Fruit fly (Drosophila melanogaster) whole organism, embryonic: ENCODE data around the gene Alg12.
A peak's percentile ranks its signal among the peaks of the same experiment; 100 is the strongest.

Experiments
- C15 ChIP-seq: fragments of 200-800 bp; sonication (Bioruptor generic); IDR thresholded peaks from 3 replicates; pipeline ENCODE4 v1.3.6; 2022; ENCODE audit warnings: missing biosample characterization, missing genetic modification characterization
- CG10321 ChIP-seq: fragments of 200-800 bp; sonication (Bioruptor generic); IDR thresholded peaks from 2 replicates; pipeline ENCODE4 v1.3.6; 2022; ENCODE audit warnings: missing biosample characterization, missing genetic modification characterization
- CG10366 ChIP-seq: fragments of 200-800 bp; sonication (Bioruptor generic); IDR thresholded peaks from 2 replicates; pipeline ENCODE4 v1.3.6; 2022; ENCODE audit warnings: missing biosample characterization, missing genetic modification characterization
- CG10543 ChIP-seq: fragments of 200-800 bp; sonication (Bioruptor generic); optimal IDR thresholded peaks from 3 replicates; lab custom pipeline; 2017; ENCODE audit warnings: missing biosample characterization, mild to moderate bottlenecking, missing genetic modification characterization, moderate library complexity
- CG10565 ChIP-seq: fragments of 200-800 bp; sonication (Bioruptor generic); optimal IDR thresholded peaks from 3 replicates; lab custom pipeline; 2016; ENCODE audit warnings: missing biosample characterization, mild to moderate bottlenecking, missing genetic modification characterization
- CG11504 ChIP-seq: fragments of 200-800 bp; sonication (Bioruptor generic); optimal IDR thresholded peaks from 3 replicates; lab custom pipeline; 2019; ENCODE audit warnings: missing biosample characterization, mild to moderate bottlenecking, missing genetic modification characterization, moderate library complexity
- CG11560 ChIP-seq: fragments of 200-800 bp; sonication (Bioruptor generic); IDR thresholded peaks from 3 replicates; pipeline ENCODE4 v1.3.6; 2022; ENCODE audit warnings: missing biosample characterization, missing genetic modification characterization
- CG11696 ChIP-seq: fragments of 200-800 bp; sonication (Bioruptor generic); IDR thresholded peaks from 2 replicates; pipeline ENCODE4 v1.3.6; 2022; ENCODE audit warnings: missing biosample characterization, missing genetic modification characterization
- CG12299 ChIP-seq: fragments of 200-800 bp; sonication (Bioruptor generic); optimal IDR thresholded peaks from 2 replicates; lab custom pipeline; 2018; ENCODE audit warnings: missing biosample characterization, mild to moderate bottlenecking, missing genetic modification characterization
- CG12744 ChIP-seq: fragments of 200-800 bp; sonication (Bioruptor generic); optimal IDR thresholded peaks from 2 replicates; lab custom pipeline; 2016; ENCODE audit warnings: missing biosample characterization, missing genetic modification characterization
- CG14860 ChIP-seq: fragments of 200-800 bp; sonication (Bioruptor generic); IDR thresholded peaks from 3 replicates; pipeline ENCODE4 v1.3.6; 2022; ENCODE audit warnings: missing biosample characterization, missing genetic modification characterization; ENCODE audit not compliant: partially characterized antibody
- CG15011 ChIP-seq: fragments of 200-800 bp; sonication (Bioruptor generic); optimal IDR thresholded peaks from 3 replicates; lab custom pipeline; 2018; ENCODE audit warnings: missing biosample characterization, mild to moderate bottlenecking, missing genetic modification characterization
- CG15479 ChIP-seq: fragments of 200-800 bp; sonication (Bioruptor generic); optimal IDR thresholded peaks from 3 replicates; lab custom pipeline; 2019; ENCODE audit warnings: missing biosample characterization, mild to moderate bottlenecking, missing genetic modification characterization, moderate library complexity
- CG15514 ChIP-seq: fragments of 200-800 bp; sonication (Bioruptor generic); optimal IDR thresholded peaks from 3 replicates; lab custom pipeline; 2017; ENCODE audit warnings: missing biosample characterization, missing genetic modification characterization, mild to moderate bottlenecking, moderate library complexity, missing genetic modification reagents
- CG16779 ChIP-seq: fragments of 200-800 bp; sonication (Bioruptor generic); IDR thresholded peaks from 2 replicates; pipeline ENCODE4 v1.3.6; 2022; ENCODE audit warnings: missing biosample characterization, missing genetic modification characterization
- CG16813 ChIP-seq: fragments of 200-800 bp; sonication (Bioruptor generic); IDR thresholded peaks from 3 replicates; pipeline ENCODE4 v1.3.6; 2022; ENCODE audit warnings: missing biosample characterization, missing genetic modification characterization; ENCODE audit not compliant: partially characterized antibody
- CG17829 ChIP-seq: fragments of 200-800 bp; optimal IDR thresholded peaks from 2 replicates; lab custom pipeline; 2019; ENCODE audit warnings: missing biosample characterization, mild to moderate bottlenecking, missing genetic modification characterization, moderate library complexity
- CG17912 ChIP-seq: fragments of 200-800 bp; sonication (Bioruptor generic); optimal IDR thresholded peaks from 2 replicates; lab custom pipeline; 2018; ENCODE audit warnings: missing biosample characterization, mild to moderate bottlenecking, missing genetic modification characterization
- CG3065 ChIP-seq: fragments of 200-800 bp; sonication (Bioruptor generic); optimal IDR thresholded peaks from 2 replicates; lab custom pipeline; 2016; ENCODE audit warnings: missing biosample characterization, missing genetic modification characterization
- CG31441 ChIP-seq: fragments of 200-800 bp; sonication (Bioruptor generic); IDR thresholded peaks from 2 replicates; pipeline ENCODE4 v1.3.6; 2022; ENCODE audit warnings: missing biosample characterization, missing genetic modification characterization
- CG3407 ChIP-seq: fragments of 200-800 bp; sonication (Bioruptor generic); optimal IDR thresholded peaks from 2 replicates; lab custom pipeline; 2018; ENCODE audit warnings: missing biosample characterization, mild to moderate bottlenecking, missing genetic modification characterization
- CG4424 ChIP-seq: fragments of 200-800 bp; sonication (Bioruptor generic); optimal IDR thresholded peaks from 3 replicates; lab custom pipeline; 2016; ENCODE audit warnings: missing biosample characterization, missing genetic modification characterization
- CG6272 ChIP-seq: fragments of 200-800 bp; sonication (Bioruptor generic); IDR thresholded peaks from 2 replicates; pipeline ENCODE4 v1.3.6; 2022; ENCODE audit warnings: missing biosample characterization, missing genetic modification characterization
- CG6654 ChIP-seq: fragments of 200-800 bp; sonication (Bioruptor generic); optimal IDR thresholded peaks from 2 replicates; lab custom pipeline; 2017; ENCODE audit warnings: missing biosample characterization, mild to moderate bottlenecking, missing genetic modification characterization
- CG6683 ChIP-seq: fragments of 200-800 bp; sonication (Bioruptor generic); optimal IDR thresholded peaks from 2 replicates; lab custom pipeline; 2017; ENCODE audit warnings: missing biosample characterization, mild to moderate bottlenecking, missing genetic modification characterization, missing genetic modification reagents
- CG7786 ChIP-seq: fragments of 200-800 bp; sonication (Bioruptor generic); optimal IDR thresholded peaks from 2 replicates; lab custom pipeline; 2016; ENCODE audit warnings: missing biosample characterization, missing genetic modification characterization
- CG7928 ChIP-seq: fragments of 200-800 bp; sonication (Bioruptor generic); optimal IDR thresholded peaks from 2 replicates; lab custom pipeline; 2017; ENCODE audit warnings: missing biosample characterization, mild to moderate bottlenecking, missing genetic modification characterization
- CG9797 ChIP-seq: fragments of 200-800 bp; sonication (Bioruptor generic); optimal IDR thresholded peaks from 3 replicates; lab custom pipeline; 2018; ENCODE audit warnings: missing biosample characterization, mild to moderate bottlenecking, missing genetic modification characterization
- CG9876 ChIP-seq: fragments of 200-800 bp; sonication (Bioruptor generic); optimal IDR thresholded peaks from 2 replicates; lab custom pipeline; 2016; ENCODE audit warnings: missing biosample characterization, missing genetic modification characterization
- CkIIα-i1 ChIP-seq: fragments of 200-800 bp; sonication (Bioruptor generic); IDR thresholded peaks from 2 replicates; pipeline ENCODE4 v1.3.6; 2022; ENCODE audit warnings: missing biosample characterization, missing genetic modification characterization
- D ChIP-seq, 2 experiments: fragments of 200-800 bp in 1 of 2; fragments of >200 bp in 1 of 2; sonication (Bioruptor generic) in 1 of 2; optimal IDR thresholded peaks; 2 replicates in 1 of 2; 3 replicates in 1 of 2; lab custom pipeline; 2017; ENCODE audit warnings: mild to moderate bottlenecking in 1 of 2, missing biosample characterization in 1 of 2, missing genetic modification characterization in 1 of 2, missing genetic modification reagents in 1 of 2
- Doc2 ChIP-seq: fragments of 200-800 bp; sonication (Bioruptor generic); IDR thresholded peaks from 2 replicates; pipeline ENCODE4 v1.3.6; 2022; ENCODE audit warnings: missing biosample characterization, missing genetic modification characterization
- Ets65A ChIP-seq: fragments of 200-800 bp; sonication (Bioruptor generic); peaks from one replicate; lab custom pipeline; 2016; ENCODE audit warnings: missing biosample characterization, missing genetic modification characterization
- HLH3B ChIP-seq: fragments of 200-800 bp; sonication (Bioruptor generic); IDR thresholded peaks from 2 replicates; pipeline ENCODE4 v1.3.6; 2022; ENCODE audit warnings: missing biosample characterization, missing genetic modification characterization
- HLH54F ChIP-seq: fragments of 200-800 bp; sonication (Bioruptor generic); optimal IDR thresholded peaks from 3 replicates; lab custom pipeline; 2016; ENCODE audit warnings: missing biosample characterization, missing genetic modification characterization
- Nf-YB ChIP-seq: fragments of 200-800 bp; sonication (Bioruptor generic); optimal IDR thresholded peaks from 3 replicates; lab custom pipeline; 2019; ENCODE audit warnings: missing biosample characterization, mild to moderate bottlenecking, missing genetic modification characterization, moderate library complexity
- Oli ChIP-seq: fragments of 200-800 bp; sonication (Bioruptor generic); optimal IDR thresholded peaks from 2 replicates; lab custom pipeline; 2018; ENCODE audit warnings: missing biosample characterization, mild to moderate bottlenecking, missing genetic modification characterization, moderate library complexity
- Sox100B ChIP-seq: fragments of 200-800 bp; sonication (Bioruptor generic); optimal IDR thresholded peaks from 3 replicates; lab custom pipeline; 2018; ENCODE audit warnings: missing biosample characterization, mild to moderate bottlenecking, missing genetic modification characterization
- Usf ChIP-seq: fragments of 200-800 bp; sonication (Bioruptor generic); optimal IDR thresholded peaks from 2 replicates; lab custom pipeline; 2017; ENCODE audit warnings: missing genotype, missing biosample characterization, missing genetic modification characterization
- ac ChIP-seq: fragments of 200-800 bp; sonication (Bioruptor generic); optimal IDR thresholded peaks from 3 replicates; lab custom pipeline; 2017; ENCODE audit warnings: missing biosample characterization, mild to moderate bottlenecking, missing genetic modification characterization
- ara ChIP-seq: fragments of 200-800 bp; sonication (Bioruptor generic); IDR thresholded peaks from 2 replicates; pipeline ENCODE4 v1.3.6; 2022; ENCODE audit warnings: missing biosample characterization, missing genetic modification characterization
- cad ChIP-seq: fragments of >200 bp; optimal IDR thresholded peaks from 2 replicates; lab custom pipeline; 2017; ENCODE audit warnings: missing biosample characterization, missing genetic modification characterization
- crp ChIP-seq, 2 experiments: fragments of 200-800 bp; sonication (Bioruptor generic); optimal IDR thresholded peaks; 2 replicates in 1 of 2; 3 replicates in 1 of 2; lab custom pipeline; 2017; ENCODE audit warnings: missing biosample characterization in 2 of 2, missing genetic modification characterization in 2 of 2, mild to moderate bottlenecking in 1 of 2, moderate library complexity in 1 of 2
- fru ChIP-seq: fragments of >200 bp; optimal IDR thresholded peaks from 2 replicates; lab custom pipeline; 2017
- hkb ChIP-seq, 2 experiments: fragments of 200-800 bp in 1 of 2; fragments of >200 bp in 1 of 2; sonication (Bioruptor generic) in 1 of 2; IDR thresholded peaks in 1 of 2; optimal IDR thresholded peaks in 1 of 2; 2 replicates each; pipeline versions ENCODE4 v1.3.6 to Lab custom; 2017 to 2022; ENCODE audit warnings: missing biosample characterization in 1 of 2, missing genetic modification characterization in 1 of 2
- ken ChIP-seq: fragments of 200-800 bp; sonication (Bioruptor generic); IDR thresholded peaks from 3 replicates; pipeline ENCODE4 v1.3.6; 2022; ENCODE audit warnings: missing biosample characterization, missing genetic modification characterization
- odd ChIP-seq: fragments of 200-800 bp; sonication (Bioruptor generic); optimal IDR thresholded peaks from 2 replicates; lab custom pipeline; 2017; ENCODE audit warnings: missing biosample characterization, mild to moderate bottlenecking, missing genetic modification characterization
- scrt ChIP-seq: fragments of 200-800 bp; sonication (Bioruptor generic); optimal IDR thresholded peaks from 2 replicates; lab custom pipeline; 2018; ENCODE audit warnings: missing biosample characterization, mild to moderate bottlenecking, missing genetic modification characterization, moderate library complexity
- toy ChIP-seq: fragments of 200-800 bp; sonication (Bioruptor generic); IDR thresholded peaks from 2 replicates; pipeline ENCODE4 v1.3.6; 2022; ENCODE audit warnings: missing biosample characterization, missing genetic modification characterization
- usp ChIP-seq: fragments of >200 bp; optimal IDR thresholded peaks from 2 replicates; lab custom pipeline; 2017; ENCODE audit warnings: missing biosample characterization, missing genetic modification characterization

Alg12 gene

dm6 chr3R:9771519-9771972 lies 15.3 kb downstream of the Alg12 start, which contains the start of gene CG9471 (continued):
- TF ChIP-seq CG17912 (GFP tag; lab: Kevin White, UChicago), result peak; percentile 77
- TF ChIP-seq fru (lab: Kevin White, UChicago), result no peak
- TF ChIP-seq CG16779 (GFP tag; lab: Robert Waterston, UW), result peak; percentile 90
- TF ChIP-seq CG11696 (GFP tag; lab: Robert Waterston, UW), result peak; percentile 84
- TF ChIP-seq CG10321, result peak; percentile 67
- no peak for TF ChIP-seq CG9797 (GFP tag; lab: Kevin White, UChicago)
- peak; percentile 83 for TF ChIP-seq odd
- peak; percentile 92 for TF ChIP-seq CG11504
- peak; percentile 94 for TF ChIP-seq CG10543 (GFP tag; lab: Kevin White, UChicago)
- TF ChIP-seq CG3407 (GFP tag; lab: Kevin White, UChicago), result peak; percentile 75
- peak; percentile 93 for TF ChIP-seq CG7786
- peak; percentile 76; the same call in 1 of the 2 replicates for TF ChIP-seq toy
- TF ChIP-seq CG6654 (GFP tag; lab: Kevin White, UChicago), result peak; percentile 78
- peak; percentile 79 for TF ChIP-seq Doc2
- no peak for TF ChIP-seq hkb (optimal IDR thresholded peaks at IDR 0.05; lab: Kevin White, UChicago)
- peak; percentile 95 for TF ChIP-seq hkb (GFP tag; IDR thresholded peaks at IDR 0.05; lab: Robert Waterston, UW)
- TF ChIP-seq CG12744 (GFP tag; lab: Kevin White, UChicago), result peak; percentile 83
- TF ChIP-seq scrt (GFP tag; lab: Kevin White, UChicago), result peak; percentile 80
- TF ChIP-seq CG12299 (tag; lab: Kevin White, UChicago), result peak; percentile 92
- 0 out of 3 replicates have a peak, but pooled peaks have one; percentile 24 for TF ChIP-seq CG16813
- TF ChIP-seq Ets65A (GFP tag; lab: Kevin White, UChicago), result peak; percentile 97
- no peak for TF ChIP-seq CG15479
- peak; percentile 77 for TF ChIP-seq ken (GFP tag; lab: Robert Waterston, UW)
- peak; percentile 85 for TF ChIP-seq Sox100B (GFP tag; lab: Kevin White, UChicago)
- peak; percentile 86 for TF ChIP-seq CG15011 (GFP tag; lab: Kevin White, UChicago)
- TF ChIP-seq ara (GFP tag; lab: Robert Waterston, UW), result peak; percentile 91
- peak; percentile 91 for TF ChIP-seq CG17829
- peak in 1 of 2 experiments; percentile 38 for TF ChIP-seq crp (GFP tag; optimal IDR thresholded peaks at IDR 0.05; lab: Kevin White, UChicago)
- peak; percentile 93 for TF ChIP-seq CG10366 (GFP tag; lab: Robert Waterston, UW)
- TF ChIP-seq CG4424, result peak; percentile 91
- TF ChIP-seq CG10565 (GFP tag; lab: Kevin White, UChicago), result peak; percentile 64
- no peak for TF ChIP-seq usp
- TF ChIP-seq Oli (tag; lab: Kevin White, UChicago), result peak; percentile 89
- peak; percentile 95 for TF ChIP-seq CG31441 (GFP tag; lab: Robert Waterston, UW)
- TF ChIP-seq CG14860 (GFP tag; lab: Robert Waterston, UW), result no peak
- TF ChIP-seq CG7928 (GFP tag; lab: Kevin White, UChicago), result peak; percentile 59
- TF ChIP-seq CG11560 (tag; lab: Robert Waterston, UW), result peak; percentile 66; the same call in 2 of the 3 replicates
- TF ChIP-seq cad, result no peak
- TF ChIP-seq CG15514, result peak; percentile 87
- no peak for TF ChIP-seq D (optimal IDR thresholded peaks at IDR 0.05; lab: Kevin White, UChicago)
- TF ChIP-seq D (GFP tag; optimal IDR thresholded peaks at IDR 0.05; lab: Kevin White, UChicago), result peak; percentile 78
- TF ChIP-seq CG3065 (GFP tag; lab: Kevin White, UChicago), result peak; percentile 60
- TF ChIP-seq HLH3B (GFP tag; lab: Robert Waterston, UW), result peak; percentile 94
- TF ChIP-seq CG9876 (GFP tag; lab: Kevin White, UChicago), result peak; percentile 79
- TF ChIP-seq ac (GFP tag; lab: Kevin White, UChicago), result peak; percentile 29
- peak; percentile 87 for TF ChIP-seq CG6272 (GFP tag; lab: Robert Waterston, UW)
- peak; percentile 90 for TF ChIP-seq HLH54F (GFP tag; lab: Kevin White, UChicago)
- TF ChIP-seq CkIIα-i1 (GFP tag; lab: Robert Waterston, UW), result no peak
- TF ChIP-seq Usf (GFP tag; lab: Kevin White, UChicago), result peak; percentile 73
- TF ChIP-seq C15, result peak; percentile 71; the same call in 1 of the 3 replicates
- peak; percentile 85 for TF ChIP-seq CG6683 (GFP tag; lab: Kevin White, UChicago)
- peak; percentile 75 for TF ChIP-seq Nf-YB (GFP tag; lab: Kevin White, UChicago)
